Worm (Caenorhabditis elegans) whole organism, early embryonic: Measurements from ENCODE around the gene F28F8.9.

Experiments used
- B0310.2 ChIP-seq: sonication (generic microtip); optimal IDR thresholded peaks from 2 replicates; lab custom pipeline; 2016; ENCODE audit warnings: mild to moderate bottlenecking, missing genetic modification characterization, missing compliant biosample characterization
- F13C5.2 ChIP-seq: sonication (generic microtip); optimal IDR thresholded peaks from 2 replicates; lab custom pipeline; 2017; ENCODE audit warnings: mild to moderate bottlenecking, missing genetic modification characterization, inconsistent platforms, missing compliant biosample characterization
- ama-1 ChIP-seq: fragments of 150-350 bp; optimal IDR thresholded peaks from 2 replicates; lab custom pipeline; 2014
- ceh-36 ChIP-seq: sonication (generic microtip); optimal IDR thresholded peaks from 2 replicates; lab custom pipeline; 2016; ENCODE audit warnings: missing genetic modification characterization, inconsistent platforms, missing compliant biosample characterization
- ets-7 ChIP-seq: sonication (generic microtip); optimal IDR thresholded peaks from 2 replicates; lab custom pipeline; 2016; ENCODE audit warnings: missing genotype, missing genetic modification characterization, missing compliant biosample characterization
- hmbx-1 ChIP-seq: sonication (generic microtip); optimal IDR thresholded peaks from 2 replicates; lab custom pipeline; 2016; ENCODE audit warnings: mild to moderate bottlenecking, missing genetic modification characterization, missing compliant biosample characterization
- pes-1 ChIP-seq: fragments of 200-800 bp; sonication (Bioruptor generic); IDR thresholded peaks from 2 replicates; pipeline ENCODE4 v1.3.6; 2022; ENCODE audit warnings: missing genetic modification reagents, missing genetic modification characterization, missing compliant biosample characterization
- scrt-1 ChIP-seq: fragments of 200-800 bp; sonication (Bioruptor generic); IDR thresholded peaks from 2 replicates; pipeline ENCODE4 v1.3.6; 2022; ENCODE audit warnings: missing genetic modification characterization, missing compliant biosample characterization

DNA sequence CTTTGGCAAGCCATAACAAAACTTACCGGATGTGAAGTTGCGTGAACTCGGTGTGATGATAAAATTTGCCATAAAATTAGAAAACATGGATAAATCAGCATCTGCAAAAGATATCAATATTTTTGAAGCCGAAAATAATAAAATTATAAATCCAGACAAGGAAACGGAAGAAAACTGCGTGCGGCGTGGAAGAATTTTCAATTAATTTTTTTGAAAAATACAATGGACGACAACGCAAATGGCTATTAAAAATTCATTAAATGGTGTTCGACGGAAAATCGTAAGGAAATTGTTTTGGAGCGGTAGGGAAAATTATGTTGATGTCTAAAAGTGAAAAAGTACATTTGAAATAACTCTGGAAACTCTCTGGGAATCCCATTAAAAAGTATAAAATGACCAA, 19.4 kb downstream of the F28F8.9 start, which contains the start of gene acr-18:
- TF ChIP-seq B0310.2 (tag; lab: Kevin White, UChicago): no peak
- TF ChIP-seq ama-1 (lab: Kevin White, UChicago): no peak
- TF ChIP-seq ceh-36: no peak
- TF ChIP-seq F13C5.2: no peak
- no peak for TF ChIP-seq scrt-1 (GFP tag; lab: Robert Waterston, UW)
- TF ChIP-seq ets-7: no peak
- TF ChIP-seq pes-1 (GFP tag; lab: Robert Waterston, UW): no peak
- TF ChIP-seq hmbx-1: no peak
